Worm (Caenorhabditis elegans): Measurements from ENCODE around the gene ZK6.8.

DNA sequence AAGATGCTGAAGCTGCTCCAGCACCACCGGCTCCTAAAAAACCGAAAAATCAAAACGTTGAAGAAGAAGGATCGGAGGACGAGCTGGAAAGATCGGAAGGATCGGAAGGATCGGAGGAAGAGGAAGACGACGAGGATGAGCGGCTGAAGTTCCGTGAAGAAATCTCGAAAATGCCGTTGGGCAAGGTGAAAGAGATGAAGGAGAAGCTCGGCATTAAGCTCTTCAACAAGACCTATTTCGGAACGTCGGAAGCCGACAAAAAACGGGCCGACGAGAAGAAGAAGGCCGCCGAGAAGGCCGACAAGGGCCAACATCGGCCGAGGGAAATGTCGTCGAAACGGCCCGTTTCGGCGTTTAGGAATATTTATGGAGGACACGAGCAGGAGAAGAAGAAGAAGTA is 20.4 kb upstream of the ZK6.8 start:
- TF ChIP-seq ztf-11 (tag; optimal IDR thresholded peaks at IDR 0.05) = no peak
- no peak for TF ChIP-seq ces-1 (GFP tag; optimal IDR thresholded peaks at IDR 0.05)
- no peak for TF ChIP-seq sem-2 (GFP tag; optimal IDR thresholded peaks at IDR 0.05)
- TF ChIP-seq drap-1 (GFP tag; optimal IDR thresholded peaks at IDR 0.05) = no peak
- TF ChIP-seq snpc-4 (tag; optimal IDR thresholded peaks at IDR 0.05) = no peak
- TF ChIP-seq pha-4 (tag; optimal IDR thresholded peaks at IDR 0.05) = no peak
- no peak for TF ChIP-seq lin-13 (tag; optimal IDR thresholded peaks at IDR 0.05)
- TF ChIP-seq unc-62 (GFP tag; optimal IDR thresholded peaks at IDR 0.05) = no peak
- no peak for TF ChIP-seq nhr-2 (tag; optimal IDR thresholded peaks at IDR 0.05)
- no peak for TF ChIP-seq hlh-1 (tag; optimal IDR thresholded peaks at IDR 0.05)
- TF ChIP-seq nhr-237 (tag; optimal IDR thresholded peaks at IDR 0.05) = no peak
- TF ChIP-seq nhr-76 (tag; optimal IDR thresholded peaks at IDR 0.05) = no peak
